Fruit fly (Drosophila melanogaster): Measurements from ENCODE around the gene et.

et gene

DNA sequence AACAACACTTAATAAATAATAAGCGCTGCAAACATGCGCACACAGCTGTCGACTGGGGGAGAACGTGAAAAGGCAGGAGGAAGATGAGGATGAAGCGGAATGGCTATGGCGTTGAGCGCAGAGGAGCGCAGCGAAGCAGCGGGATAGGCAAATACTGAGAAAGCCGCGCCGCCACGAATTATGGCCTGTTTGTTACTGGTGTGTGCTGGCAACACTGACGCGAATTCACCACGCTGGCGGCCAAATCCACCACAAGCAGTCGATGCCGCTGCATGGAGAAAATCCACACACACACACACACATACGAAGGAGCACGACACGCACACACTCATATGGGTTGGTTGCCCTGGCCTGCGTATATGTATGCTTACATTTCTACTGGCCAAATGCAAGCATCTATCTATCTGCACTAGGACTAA is 38.7 kb downstream of the et start:
- TF ChIP-seq EcR (GFP tag; optimal IDR thresholded peaks at IDR 0.05), result no peak
- TF ChIP-seq Dll (optimal IDR thresholded peaks at IDR 0.05), result peak; percentile 8

DNA sequence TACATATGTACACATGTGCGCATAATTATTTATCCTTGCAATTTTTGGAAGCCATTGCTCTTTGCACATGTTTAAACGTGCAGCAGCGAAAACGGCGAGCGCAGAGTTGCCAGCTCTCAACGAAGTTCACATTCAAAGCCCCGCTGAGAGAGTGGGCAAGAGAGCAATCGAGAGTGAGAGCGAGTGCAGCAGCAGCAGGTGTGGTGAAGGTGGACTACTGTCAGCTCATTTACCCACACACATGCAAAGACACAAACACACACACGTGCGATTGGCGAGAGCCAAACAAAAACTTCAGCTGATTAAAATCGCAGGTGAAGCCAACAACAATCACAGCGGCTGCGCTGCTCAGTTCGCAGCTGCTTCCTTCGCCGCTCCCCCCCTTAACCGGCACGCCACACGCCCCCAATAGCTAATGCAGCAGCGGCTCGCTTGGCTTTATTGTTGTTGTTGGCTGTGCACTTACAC is 44.3 kb downstream of the et start:
- TF ChIP-seq Dll (optimal IDR thresholded peaks at IDR 0.05) (peak; percentile 81), CG8478 (optimal IDR thresholded peaks at IDR 0.05) (no peak)

DNA sequence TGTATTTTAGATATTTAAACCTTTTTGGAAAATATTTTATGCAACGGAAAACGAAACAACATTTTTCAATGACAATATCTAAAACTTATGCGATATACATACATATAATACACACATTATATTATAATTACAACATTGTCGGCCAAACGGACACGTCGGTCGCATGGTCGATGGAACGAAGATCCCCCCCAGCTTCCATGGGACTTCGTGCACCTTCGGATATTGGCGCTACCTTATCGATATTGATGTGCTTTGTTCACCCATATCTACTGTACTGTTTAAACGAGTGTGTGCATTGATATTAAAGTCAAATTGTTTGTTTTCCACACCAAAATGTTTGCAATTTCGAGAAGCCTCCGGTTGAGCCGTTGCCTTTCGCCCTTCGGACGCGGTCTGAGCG is 50.3 kb downstream of the et start, which contains the start of gene CG14212:
CG14212 (plus strand) TSS at position 301 of the 400 bp plus-strand sequence.
- TF ChIP-seq EcR (GFP tag; optimal IDR thresholded peaks at IDR 0.05) (no peak), usp (GFP tag; optimal IDR thresholded peaks at IDR 0.05) (no peak), pan (optimal IDR thresholded peaks at IDR 0.05) (no peak), psq (optimal IDR thresholded peaks at IDR 0.05) (no peak), CG8478 (optimal IDR thresholded peaks at IDR 0.05) (no peak), Dll (optimal IDR thresholded peaks at IDR 0.05) (no peak)

DNA sequence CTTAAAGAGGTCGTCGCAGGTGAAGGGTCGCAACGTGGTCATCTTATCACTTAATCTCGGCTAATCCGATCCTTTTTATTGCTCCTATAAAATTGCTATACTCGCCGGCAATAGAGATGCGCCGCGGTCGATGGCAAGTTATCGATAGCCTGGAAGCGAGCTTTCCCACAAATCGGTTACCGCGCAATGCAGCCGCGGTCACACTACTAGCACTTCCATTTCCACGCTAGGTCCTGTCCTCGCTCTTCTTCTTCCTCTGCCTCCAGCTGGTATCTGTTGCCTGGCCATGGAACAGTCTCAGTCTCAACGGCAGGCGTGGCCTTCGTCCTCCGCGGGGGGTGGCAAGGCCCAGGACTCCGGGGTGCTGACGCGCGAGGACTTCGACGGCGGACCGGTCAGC is 52.8 kb downstream of the et start, which contains the start of the genes Naa20A and MKP-4:
Naa20A (minus strand) TSS at position 151 of the 400 bp plus-strand sequence.
MKP-4 (plus strand) TSS at position 191 of the 400 bp plus-strand sequence.
- TF ChIP-seq psq (optimal IDR thresholded peaks at IDR 0.05) (no peak), pan (optimal IDR thresholded peaks at IDR 0.05) (no peak), CG8478 (optimal IDR thresholded peaks at IDR 0.05) (no peak), EcR (GFP tag; optimal IDR thresholded peaks at IDR 0.05) (no peak), usp (GFP tag; optimal IDR thresholded peaks at IDR 0.05) (no peak), Dll (optimal IDR thresholded peaks at IDR 0.05) (no peak)
